Worm (Caenorhabditis elegans) whole organism, mixed stage, embryonic: ENCODE measurements around the gene nhr-282.
"Not testable (repeated sequence)": the region's sequence is repeated elsewhere in the genome, so short reads cannot be mapped to it uniquely, and the experiment has no call there.

Experiments used
- M03D4.4 ChIP-seq: sonication (generic microtip); optimal IDR thresholded peaks from 2 replicates; lab custom pipeline; 2017; ENCODE audit warnings: mild to moderate bottlenecking, missing genetic modification characterization, missing compliant biosample characterization
- bed-3 ChIP-seq: fragments of 200-800 bp; sonication (Bioruptor generic); optimal IDR thresholded peaks from 3 replicates; lab custom pipeline; 2018; ENCODE audit warnings: mild to moderate bottlenecking, missing genetic modification characterization, moderate library complexity, missing compliant biosample characterization
- blmp-1 ChIP-seq: fragments of 150-350 bp; optimal IDR thresholded peaks from 2 replicates; lab custom pipeline; 2014; ENCODE audit warnings: missing biosample characterization, missing genetic modification characterization
- ceh-39 ChIP-seq: fragments of 150-350 bp; optimal IDR thresholded peaks from 2 replicates; lab custom pipeline; 2014; ENCODE audit warnings: missing biosample characterization, missing genetic modification characterization
- ceh-43 ChIP-seq: fragments of 200-800 bp; sonication (Bioruptor generic); optimal IDR thresholded peaks from 2 replicates; lab custom pipeline; 2018; ENCODE audit warnings: mild to moderate bottlenecking, missing genetic modification characterization, moderate library complexity, missing compliant biosample characterization
- ceh-83 ChIP-seq: fragments of 200-800 bp; sonication (Bioruptor generic); optimal IDR thresholded peaks from 2 replicates; lab custom pipeline; 2018; ENCODE audit warnings: mild to moderate bottlenecking, missing genetic modification characterization, missing compliant biosample characterization
- ces-1 ChIP-seq: fragments of 150-350 bp; optimal IDR thresholded peaks from 2 replicates; lab custom pipeline; 2014; ENCODE audit warnings: missing biosample characterization, missing genetic modification reagents, missing genetic modification characterization
- elt-1 ChIP-seq: sonication (generic microtip); optimal IDR thresholded peaks from 2 replicates; lab custom pipeline; 2017; ENCODE audit warnings: missing genetic modification characterization, mild to moderate bottlenecking, missing compliant biosample characterization, antibody characterized with exemption, moderate library complexity, borderline replicate concordance; ENCODE audit not compliant: insufficient read depth
- elt-3 ChIP-seq: fragments of 150-350 bp; optimal IDR thresholded peaks from 2 replicates; lab custom pipeline; 2014; ENCODE audit warnings: missing biosample characterization, missing genetic modification characterization
- flh-1 ChIP-seq: fragments of 200-800 bp; sonication (Bioruptor generic); optimal IDR thresholded peaks from 2 replicates; lab custom pipeline; 2018; ENCODE audit warnings: mild to moderate bottlenecking, missing genetic modification characterization, moderate library complexity, missing compliant biosample characterization
- ham-2 ChIP-seq: fragments of 200-800 bp; sonication (Bioruptor generic); optimal IDR thresholded peaks from 2 replicates; lab custom pipeline; 2018; ENCODE audit warnings: mild to moderate bottlenecking, missing genetic modification characterization, missing compliant biosample characterization
- hlh-1 ChIP-seq: fragments of 150-350 bp; optimal IDR thresholded peaks from 2 replicates; lab custom pipeline; 2014; ENCODE audit warnings: missing biosample characterization, missing genetic modification reagents, missing genetic modification characterization
- lin-13 ChIP-seq: fragments of 150-350 bp; optimal IDR thresholded peaks from 2 replicates; lab custom pipeline; 2014; ENCODE audit warnings: missing biosample characterization, missing genetic modification characterization
- lin-32 ChIP-seq: fragments of 200-800 bp; sonication (Bioruptor generic); optimal IDR thresholded peaks from 2 replicates; lab custom pipeline; 2018; ENCODE audit warnings: mild to moderate bottlenecking, missing genetic modification characterization, missing compliant biosample characterization
- mab-5 ChIP-seq: fragments of 150-350 bp; optimal IDR thresholded peaks from 2 replicates; lab custom pipeline; 2014; ENCODE audit warnings: missing biosample characterization, missing genetic modification characterization
- mep-1 ChIP-seq: fragments of 150-350 bp; optimal IDR thresholded peaks from 2 replicates; lab custom pipeline; 2017; ENCODE audit warnings: missing biosample characterization, missing genetic modification reagents, missing genetic modification characterization, inconsistent platforms
- mls-2 ChIP-seq: sonication (generic microtip); optimal IDR thresholded peaks from 2 replicates; lab custom pipeline; 2016; ENCODE audit warnings: mild to moderate bottlenecking, missing genetic modification characterization, moderate library complexity, missing compliant biosample characterization
- nhr-12 ChIP-seq: fragments of 150-350 bp; optimal IDR thresholded peaks from 2 replicates; lab custom pipeline; 2014; ENCODE audit warnings: missing biosample characterization, missing genetic modification characterization
- nhr-2 ChIP-seq: fragments of 150-350 bp; optimal IDR thresholded peaks from 2 replicates; lab custom pipeline; 2014; ENCODE audit warnings: missing biosample characterization, missing genetic modification characterization
- nhr-237 ChIP-seq: fragments of 150-350 bp; optimal IDR thresholded peaks from 2 replicates; lab custom pipeline; 2014; ENCODE audit warnings: missing biosample characterization, missing genetic modification characterization
- nhr-28 ChIP-seq: fragments of 150-350 bp; optimal IDR thresholded peaks from 2 replicates; lab custom pipeline; 2014; ENCODE audit warnings: missing biosample characterization, missing genetic modification characterization
- nhr-76 ChIP-seq: sonication (generic microtip); optimal IDR thresholded peaks from 2 replicates; lab custom pipeline; 2017; ENCODE audit warnings: missing biosample characterization, missing genetic modification characterization
- pha-4 ChIP-seq: fragments of 150-350 bp; optimal IDR thresholded peaks from 2 replicates; lab custom pipeline; 2018; ENCODE audit warnings: missing biosample characterization, missing genetic modification reagents, missing genetic modification characterization
- sem-2 ChIP-seq: fragments of 200-800 bp; sonication (Bioruptor generic); optimal IDR thresholded peaks from 2 replicates; lab custom pipeline; 2018; ENCODE audit warnings: mild to moderate bottlenecking, missing genetic modification characterization, missing compliant biosample characterization
- snpc-4 ChIP-seq: fragments of 150-350 bp; optimal IDR thresholded peaks from 2 replicates; lab custom pipeline; 2014; ENCODE audit warnings: missing biosample characterization, missing genetic modification characterization
- unc-120 ChIP-seq: sonication (generic microtip); optimal IDR thresholded peaks from 2 replicates; lab custom pipeline; 2017; ENCODE audit warnings: missing genetic modification characterization, missing compliant biosample characterization; ENCODE audit not compliant: poor library complexity, severe bottlenecking
- unc-39 ChIP-seq: fragments of 150-350 bp; optimal IDR thresholded peaks from 2 replicates; lab custom pipeline; 2014; ENCODE audit warnings: missing biosample characterization, missing genetic modification characterization
- zip-8 ChIP-seq: fragments of 150-350 bp; optimal IDR thresholded peaks from 2 replicates; lab custom pipeline; 2014; ENCODE audit warnings: missing biosample characterization, missing genetic modification characterization

Gene nhr-282

DNA sequence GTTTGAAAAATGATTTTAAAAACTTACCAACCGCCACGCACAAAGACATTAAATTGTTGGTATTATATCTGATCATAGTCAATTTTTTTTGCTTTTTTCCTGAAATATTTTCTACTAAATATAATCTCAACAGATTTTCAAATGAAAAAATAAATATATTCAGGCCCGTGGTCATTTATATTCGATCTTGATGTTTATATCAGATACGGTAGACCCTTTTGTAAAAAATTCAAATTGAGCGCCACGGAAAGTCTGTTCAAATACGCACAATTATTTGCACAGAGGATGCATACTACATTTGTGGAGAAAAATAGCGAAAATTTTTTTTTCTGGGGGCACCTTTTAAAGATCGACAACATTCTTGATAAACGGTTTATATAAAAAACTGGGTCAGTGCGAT lies 19.7 kb upstream of the nhr-282 start, which contains the start of gene T26E4.4:
Gene T26E4.4 (minus strand): TSS at position 101 of the 400 bp plus-strand sequence.
- TF ChIP-seq ceh-39 (tag; lab: Kevin White, UChicago) (no peak), elt-1 (tag; lab: Kevin White, UChicago) (no peak), unc-39 (tag; lab: Kevin White, UChicago) (no peak), nhr-28 (no peak)

ce11 chrV:15793270-15793669 lies 18.8 kb upstream of the nhr-282 start, which contains the start of gene T26E4.7:
T26E4.7 (plus strand) TSS chrV:15793570.
- TF ChIP-seq lin-13 (tag; lab: Kevin White, UChicago) (no peak), ceh-43 (no peak), ham-2 (GFP tag; lab: Kevin White, UChicago) (no peak), sem-2 (GFP tag; lab: Kevin White, UChicago) (no peak), mab-5 (tag; lab: Kevin White, UChicago) (no peak), ces-1 (GFP tag; lab: Kevin White, UChicago) (no peak), elt-3 (tag; lab: Kevin White, UChicago) (no peak), ceh-83 (no peak), bed-3 (GFP tag; lab: Kevin White, UChicago) (no peak), nhr-76 (tag; lab: Kevin White, UChicago) (no peak), mep-1 (tag; lab: Kevin White, UChicago) (no peak), unc-39 (tag; lab: Kevin White, UChicago) (no peak), flh-1 (GFP tag; lab: Kevin White, UChicago) (no peak), nhr-2 (tag; lab: Kevin White, UChicago) (no peak)

DNA sequence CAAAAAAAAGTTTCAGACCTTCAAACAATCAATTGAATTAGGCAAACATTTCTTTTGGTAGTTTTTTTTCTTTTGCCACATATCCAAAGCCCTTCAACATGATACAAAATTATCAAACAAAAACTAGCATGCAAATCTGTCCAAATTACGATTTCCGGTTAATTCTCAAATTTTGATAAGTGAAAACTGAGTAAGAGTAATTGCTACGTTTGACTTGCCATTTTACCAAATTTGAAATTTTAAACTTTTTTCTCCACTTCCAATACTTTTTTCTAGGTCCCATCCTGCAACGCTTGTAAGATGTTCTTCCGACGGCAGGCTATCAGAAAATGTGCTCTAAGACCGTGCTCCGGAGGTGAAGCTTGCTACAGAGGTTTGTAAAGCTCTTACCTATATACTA lies 16.0 kb upstream of the nhr-282 start, which contains the start of gene nhr-223:
Gene nhr-223 (plus strand): TSS at position 301 of the 400 bp plus-strand sequence.
- no peak for TF ChIP-seq flh-1 (GFP tag; lab: Kevin White, UChicago)
- TF ChIP-seq mep-1 (tag; lab: Kevin White, UChicago): no peak
- TF ChIP-seq snpc-4 (tag; lab: Kevin White, UChicago): no peak
- TF ChIP-seq ham-2 (GFP tag; lab: Kevin White, UChicago): no peak
- no peak for TF ChIP-seq nhr-12 (tag; lab: Kevin White, UChicago)
- TF ChIP-seq unc-120 (tag; lab: Kevin White, UChicago): no peak
- no peak for TF ChIP-seq nhr-237
- no peak for TF ChIP-seq ceh-43

DNA sequence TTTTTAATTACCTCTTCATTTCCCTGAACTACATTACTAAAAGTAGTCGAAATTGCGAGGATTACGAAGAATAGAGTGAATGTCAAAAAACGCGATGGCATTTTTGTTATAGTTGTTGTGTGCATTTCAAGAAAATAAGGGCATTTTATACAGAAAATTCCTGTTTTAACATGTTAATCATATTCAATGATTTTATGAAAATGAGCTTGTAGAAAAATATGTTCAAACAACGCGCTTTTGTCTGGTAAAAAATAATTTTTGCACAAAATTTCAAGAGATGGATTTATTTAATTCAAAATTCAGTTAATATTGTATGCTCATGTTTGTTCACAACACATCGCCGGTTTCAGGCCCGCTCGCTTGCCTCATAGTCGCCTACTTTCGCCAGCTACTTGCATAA lies 14.0 kb upstream of the nhr-282 start, which contains the start of gene T26E4.10:
Gene T26E4.10 (minus strand): TSS at position 101 of the 400 bp plus-strand sequence.
- TF ChIP-seq unc-39 (tag; lab: Kevin White, UChicago): no peak
- no peak for TF ChIP-seq lin-13 (tag; lab: Kevin White, UChicago)
- TF ChIP-seq sem-2 (GFP tag; lab: Kevin White, UChicago): no peak
- no peak for TF ChIP-seq mep-1 (tag; lab: Kevin White, UChicago)
- no peak for TF ChIP-seq M03D4.4
- no peak for TF ChIP-seq zip-8 (tag; lab: Kevin White, UChicago)
- no peak for TF ChIP-seq hlh-1

- not testable (repeated sequence) for TF ChIP-seq mls-2 (tag; lab: Kevin White, UChicago); blmp-1 (tag; lab: Kevin White, UChicago); ham-2 (GFP tag; lab: Kevin White, UChicago)
- TF ChIP-seq, all 35 proteins: peak for 0; not testable (repeated sequence) for 35
These were observed 9.5 kb upstream of the nhr-282 start, which contains the start of gene T26E4.9 for ce11 chrV:15802623-15803022. T26E4.9 (minus strand) TSS chrV:15802723.

- not testable (repeated sequence) for TF ChIP-seq mls-2, unc-120, ceh-39 (tag; lab: Kevin White, UChicago)
These were observed 9.0 kb upstream of the nhr-282 start, which contains the start of gene srd-27 for ce11 chrV:15803079-15803478. srd-27 (plus strand) TSS chrV:15803379.

DNA sequence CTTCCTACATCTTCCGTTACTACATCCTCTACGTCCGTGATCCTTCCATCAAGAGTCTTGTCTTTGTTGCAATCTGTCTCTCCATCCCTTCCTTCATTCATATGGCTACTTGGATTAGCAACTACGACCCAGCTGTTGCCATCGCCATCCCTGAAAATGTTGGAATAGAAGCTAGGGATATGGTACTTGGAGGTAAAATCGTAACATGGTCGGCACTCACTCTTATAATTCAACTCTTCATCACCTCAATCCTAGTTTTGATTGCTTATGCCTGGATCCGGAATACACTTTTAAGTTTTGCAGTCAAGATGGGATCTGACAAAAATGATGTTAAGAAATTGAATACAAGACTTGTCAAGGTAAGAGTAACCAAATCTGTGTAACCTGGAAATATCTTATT lies 8.3 kb upstream of the nhr-282 start, which contains the start of gene T26E4.18:
Gene T26E4.18 (minus strand): TSS at position 101 of the 400 bp plus-strand sequence.
- not testable (repeated sequence) for TF ChIP-seq unc-120 (tag; lab: Kevin White, UChicago); pha-4 (tag; lab: Kevin White, UChicago); lin-32 (GFP tag; lab: Kevin White, UChicago)
